Worm (Caenorhabditis elegans) whole organism, L4/young adult: Measurements from ENCODE around the gene F31F7.1.

ENCODE experiments used
- dao-5 ChIP-seq: sonication (generic microtip); optimal IDR thresholded peaks from 2 replicates; lab custom pipeline; 2016; ENCODE audit warnings: missing genotype, missing genetic modification characterization, moderate library complexity, missing compliant biosample characterization
- him-1 ChIP-seq: sonication (generic microtip); optimal IDR thresholded peaks from 2 replicates; lab custom pipeline; 2016; ENCODE audit warnings: missing genotype, missing genetic modification reagents, missing genetic modification characterization, missing compliant biosample characterization

- TF ChIP-seq dao-5 (tag; lab: Kevin White, UChicago) = no peak
- TF ChIP-seq him-1 (tag; lab: Kevin White, UChicago) = peak; percentile 46
Measured at ce11 chrV:6246454-6246981, 29.7 kb upstream of the F31F7.1 start, which contains the start of gene dmd-7.
